Fruit fly (Drosophila melanogaster): ENCODE measurements around the gene Cap-D3.

- TF ChIP-seq CG8478 (optimal IDR thresholded peaks at IDR 0.05), result no peak
- TF ChIP-seq EcR (GFP tag; optimal IDR thresholded peaks at IDR 0.05), result no peak
Observed at dm6 chr2L:5479128-5479527, 46.6 kb upstream of the Cap-D3 start.

Data from whole organism.